Fruit fly (Drosophila melanogaster): ENCODE data around the gene Rlip.

Rlip gene

dm6 chr3R:20985592-20985991 lies 31.9 kb upstream of the Rlip start:
- TF ChIP-seq HmgD (GFP tag; optimal IDR thresholded peaks at IDR 0.05), result no peak
- TF ChIP-seq BtbVII (GFP tag; optimal IDR thresholded peaks at IDR 0.05), result peak; percentile 93
- TF ChIP-seq mirr (GFP tag; optimal IDR thresholded peaks at IDR 0.05), result peak; percentile 96
- TF ChIP-seq Pdp1 (GFP tag; optimal IDR thresholded peaks at IDR 0.05), result peak in 1 of 2 experiments; percentile 75
- TF ChIP-seq CG14014 (GFP tag; IDR thresholded peaks at IDR 0.05), result no peak
- TF ChIP-seq sqz (GFP tag; optimal IDR thresholded peaks at IDR 0.05), result no peak
- TF ChIP-seq exex (tag; optimal IDR thresholded peaks at IDR 0.05), result peak; percentile 97
- TF ChIP-seq Neu2 (GFP tag; optimal IDR thresholded peaks at IDR 0.05; ENCODE audit: borderline replicate concordance), result no peak
- TF ChIP-seq CG10543 (GFP tag; optimal IDR thresholded peaks at IDR 0.05), result peak; percentile 21
- TF ChIP-seq nerfin-1 (tag; optimal IDR thresholded peaks at IDR 0.05), result no peak
- peak; percentile 6 for TF ChIP-seq Med (GFP tag)
- 0 out of 2 replicates have a peak, but pooled peaks have one; percentile 17 for TF ChIP-seq rib (GFP tag; IDR thresholded peaks at IDR 0.05)
- no peak for TF ChIP-seq Hr51 (GFP tag; optimal IDR thresholded peaks at IDR 0.05)
- TF ChIP-seq HmgZ (tag; optimal IDR thresholded peaks at IDR 0.05), result peak; percentile 14
- peak; percentile 4 for TF ChIP-seq Vsx1 (GFP tag; optimal IDR thresholded peaks at IDR 0.05)
- TF ChIP-seq grn (GFP tag; optimal IDR thresholded peaks at IDR 0.05), result peak; percentile 99
- TF ChIP-seq CG16863 (GFP tag; optimal IDR thresholded peaks at IDR 0.05), result no peak
- TF ChIP-seq ara (GFP tag; IDR thresholded peaks at IDR 0.05), result no peak
- peak; percentile 71 for TF ChIP-seq GATAe (GFP tag; conservative IDR thresholded peaks at IDR 0.05)
- no peak for TF ChIP-seq D19B (GFP tag; optimal IDR thresholded peaks at IDR 0.05)
- peak; percentile 95 for TF ChIP-seq CG34376 (GFP tag; optimal IDR thresholded peaks at IDR 0.05)
- peak; percentile 13 for TF ChIP-seq Hey (tag; optimal IDR thresholded peaks at IDR 0.05)
- TF ChIP-seq sug (tag; optimal IDR thresholded peaks at IDR 0.05), result peak; percentile 88
- TF ChIP-seq lab (GFP tag; optimal IDR thresholded peaks at IDR 0.05), result peak; percentile 2
- TF ChIP-seq BEAF-32 (GFP tag; optimal IDR thresholded peaks at IDR 0.05), result no peak
- no peak for TF ChIP-seq Nf-YA (GFP tag; IDR thresholded peaks at IDR 0.05)
- peak; percentile 45 for TF ChIP-seq gro (GFP tag; optimal IDR thresholded peaks at IDR 0.05)
- TF ChIP-seq btn (GFP tag; optimal IDR thresholded peaks at IDR 0.05), result no peak
- TF ChIP-seq CG2202 (tag; optimal IDR thresholded peaks at IDR 0.05), result no peak
- peak; percentile 38 for TF ChIP-seq CG18599 (GFP tag; optimal IDR thresholded peaks at IDR 0.05)
- peak; percentile 53 for TF ChIP-seq CG10431 (GFP tag; optimal IDR thresholded peaks at IDR 0.05)
- no peak for TF ChIP-seq E2f1 (GFP tag; IDR thresholded peaks at IDR 0.05)
- peak; percentile 28 for TF ChIP-seq cwo (GFP tag; optimal IDR thresholded peaks at IDR 0.05)

- TF ChIP-seq E2f2 (GFP tag; IDR thresholded peaks at IDR 0.05) (no peak), gce (GFP tag; IDR thresholded peaks at IDR 0.05) (no peak), CG1792 (GFP tag; optimal IDR thresholded peaks at IDR 0.05) (no peak), Lhr (GFP tag; optimal IDR thresholded peaks at IDR 0.05) (no peak), CG14860 (GFP tag; IDR thresholded peaks at IDR 0.05; ENCODE audit: partially characterized antibody) (no peak), Dek (tag; optimal IDR thresholded peaks at IDR 0.05) (no peak), CG16815 (GFP tag; optimal IDR thresholded peaks at IDR 0.05) (no peak), gem (tag; optimal IDR thresholded peaks at IDR 0.05) (peak; percentile 9), CG8944 (GFP tag; optimal IDR thresholded peaks at IDR 0.05) (no peak), Meics (GFP tag; optimal IDR thresholded peaks at IDR 0.05) (peak; percentile 72)
Observed at dm6 chr3R:20987836-20988235, 29.6 kb upstream of the Rlip start, which contains the start of gene CG43446. TSS of gene CG43446 (minus strand) at chr3R:20987936.
